Fruit fly (Drosophila melanogaster): ENCODE measurements around the gene CG6999.

The CG6999 gene

dm6 chrX:9062665-9063064, 25.5 kb upstream of the CG6999 start (continued):
- peak; percentile 36 for TF ChIP-seq Sox15 (GFP tag; optimal IDR thresholded peaks at IDR 0.05)
- peak; percentile 57 for TF ChIP-seq Smox (GFP tag; optimal IDR thresholded peaks at IDR 0.05)
- peak; percentile 21 for TF ChIP-seq fd59A (GFP tag; optimal IDR thresholded peaks at IDR 0.05)
- TF ChIP-seq CG16779 (tag; optimal IDR thresholded peaks at IDR 0.05) = no peak
- TF ChIP-seq spab (GFP tag; optimal IDR thresholded peaks at IDR 0.05) = peak; percentile 20
- TF ChIP-seq dac (GFP tag; optimal IDR thresholded peaks at IDR 0.05) = no peak
- TF ChIP-seq topi (GFP tag; optimal IDR thresholded peaks at IDR 0.05) = peak; percentile 20
- no peak for TF ChIP-seq Hr38 (GFP tag; optimal IDR thresholded peaks at IDR 0.05)
- no peak for TF ChIP-seq fd85E (GFP tag; optimal IDR thresholded peaks at IDR 0.05)
- TF ChIP-seq cyc (GFP tag; optimal IDR thresholded peaks at IDR 0.05) = peak; percentile 20
- no peak for TF ChIP-seq Eip93F (GFP tag; optimal IDR thresholded peaks at IDR 0.05)
- TF ChIP-seq dsx (GFP tag; optimal IDR thresholded peaks at IDR 0.05; ENCODE audit: poor library complexity, severe bottlenecking) = peak; percentile 63
- TF ChIP-seq CG32006 (GFP tag; optimal IDR thresholded peaks at IDR 0.05) = peak; percentile 59
- TF ChIP-seq Eip75B (GFP tag; optimal IDR thresholded peaks at IDR 0.05) = peak; percentile 26
- TF ChIP-seq CG15336 (GFP tag; IDR thresholded peaks at IDR 0.05) = peak; percentile 74
- TF ChIP-seq Blimp-1 (GFP tag; optimal IDR thresholded peaks at IDR 0.05) = peak; percentile 10

dm6 chrX:9063425-9063824, 24.7 kb upstream of the CG6999 start:
- peak; percentile 37 for TF ChIP-seq CG32006 (GFP tag; optimal IDR thresholded peaks at IDR 0.05)
- peak; percentile 55; the same call in 1 of the 3 replicates for TF ChIP-seq eg (GFP tag; IDR thresholded peaks at IDR 0.05)
- no peak for TF ChIP-seq CG9139 (GFP tag; optimal IDR thresholded peaks at IDR 0.05)
- TF ChIP-seq CG8119 (GFP tag; IDR thresholded peaks at IDR 0.05) = peak; percentile 62
- TF ChIP-seq Sox102F (GFP tag; optimal IDR thresholded peaks at IDR 0.05) = no peak
- peak; percentile 4 for TF ChIP-seq Hr4 (GFP tag; optimal IDR thresholded peaks at IDR 0.05)
- peak; percentile 13 for TF ChIP-seq CG34406 (GFP tag; optimal IDR thresholded peaks at IDR 0.05)

- TF ChIP-seq CG9139 (GFP tag; optimal IDR thresholded peaks at IDR 0.05) (no peak), CG1621 (tag; optimal IDR thresholded peaks at IDR 0.05) (no peak), dsx (GFP tag; optimal IDR thresholded peaks at IDR 0.05; ENCODE audit: poor library complexity, severe bottlenecking) (no peak), Blimp-1 (GFP tag; optimal IDR thresholded peaks at IDR 0.05) (no peak), acj6 (GFP tag; optimal IDR thresholded peaks at IDR 0.05) (no peak), CG8319 (GFP tag; optimal IDR thresholded peaks at IDR 0.05) (no peak), CG34406 (GFP tag; optimal IDR thresholded peaks at IDR 0.05) (no peak)
Observed at dm6 chrX:9064029-9064428, 24.1 kb upstream of the CG6999 start.

dm6 chrX:9066802-9067489, 21.2 kb upstream of the CG6999 start:
- TF ChIP-seq CG4318 (GFP tag; optimal IDR thresholded peaks at IDR 0.05) (peak; percentile 62), Sox15 (GFP tag; optimal IDR thresholded peaks at IDR 0.05) (peak; percentile 73), topi (GFP tag; optimal IDR thresholded peaks at IDR 0.05) (peak; percentile 80), Ets96B (tag; optimal IDR thresholded peaks at IDR 0.05) (peak; percentile 74), CG34406 (GFP tag; optimal IDR thresholded peaks at IDR 0.05) (peak; percentile 85), CG11294 (GFP tag; IDR thresholded peaks at IDR 0.05) (peak; percentile 32; the same call in 1 of the 2 replicates), svp (GFP tag) (peak; percentile 87), achi (GFP tag; optimal IDR thresholded peaks at IDR 0.05) (peak; percentile 83), CG10631 (GFP tag; optimal IDR thresholded peaks at IDR 0.05) (peak; percentile 84), CG3919 (GFP tag; optimal IDR thresholded peaks at IDR 0.05) (peak; percentile 88), CG6276 (GFP tag; optimal IDR thresholded peaks at IDR 0.05) (peak; percentile 77), vri (GFP tag; optimal IDR thresholded peaks at IDR 0.05) (peak; percentile 67), fkh (GFP tag; optimal IDR thresholded peaks at IDR 0.05) (no peak), CG6854 (GFP tag; optimal IDR thresholded peaks at IDR 0.05) (peak; percentile 75), Hr4 (GFP tag; optimal IDR thresholded peaks at IDR 0.05) (peak; percentile 59), net (GFP tag; optimal IDR thresholded peaks at IDR 0.05) (peak; percentile 84), dac (GFP tag; optimal IDR thresholded peaks at IDR 0.05) (peak; percentile 65), Blimp-1 (GFP tag; optimal IDR thresholded peaks at IDR 0.05) (peak; percentile 56), OdsH (GFP tag; optimal IDR thresholded peaks at IDR 0.05) (peak; percentile 85), Eip75B (GFP tag; optimal IDR thresholded peaks at IDR 0.05) (peak; percentile 72), CG1621 (tag; optimal IDR thresholded peaks at IDR 0.05) (peak; percentile 72), Eip78C (GFP tag) (peak; percentile 97), Sox14 (GFP tag; optimal IDR thresholded peaks at IDR 0.05) (peak; percentile 63), spab (GFP tag; optimal IDR thresholded peaks at IDR 0.05) (peak; percentile 63), Smox (GFP tag; optimal IDR thresholded peaks at IDR 0.05) (peak; percentile 78), Eip93F (GFP tag; optimal IDR thresholded peaks at IDR 0.05) (peak; percentile 80), Hr39 (GFP tag; optimal IDR thresholded peaks at IDR 0.05) (peak; percentile 60), Hr38 (GFP tag; optimal IDR thresholded peaks at IDR 0.05) (no peak), CG6792 (GFP tag; optimal IDR thresholded peaks at IDR 0.05) (peak; percentile 85), pdm3 (GFP tag; optimal IDR thresholded peaks at IDR 0.05) (peak; percentile 77)

Measured in whole organism, prepupa.